Worm (Caenorhabditis elegans) whole organism, L1 larva: ENCODE data around the gene F31F7.1.

Source experiments
- C04F5.9 ChIP-seq: sonication (generic microtip); optimal IDR thresholded peaks from 2 replicates; lab custom pipeline; 2016; ENCODE audit warnings: missing genetic modification characterization, missing compliant biosample characterization
- Y116A8C.19 ChIP-seq: sonication (generic microtip); optimal IDR thresholded peaks from 2 replicates; lab custom pipeline; 2016; ENCODE audit warnings: missing compliant biosample characterization, missing genetic modification characterization, borderline replicate concordance
- aha-1 ChIP-seq: fragments of 150-350 bp; optimal IDR thresholded peaks from 2 replicates; lab custom pipeline; 2014; ENCODE audit warnings: missing biosample characterization, missing genetic modification characterization
- blmp-1 ChIP-seq: fragments of 150-350 bp; optimal IDR thresholded peaks from 2 replicates; lab custom pipeline; 2014; ENCODE audit warnings: missing biosample characterization, missing genetic modification characterization
- ceh-63 ChIP-seq: fragments of 200-800 bp; sonication (Bioruptor generic); optimal IDR thresholded peaks from 2 replicates; lab custom pipeline; 2018; ENCODE audit warnings: mild to moderate bottlenecking, missing genetic modification characterization, missing compliant biosample characterization
- ceh-8 ChIP-seq: fragments of 200-800 bp; sonication (Bioruptor generic); optimal IDR thresholded peaks from 2 replicates; lab custom pipeline; 2018; ENCODE audit warnings: mild to moderate bottlenecking, missing genetic modification characterization, moderate library complexity, missing compliant biosample characterization
- ceh-82 ChIP-seq, 3 experiments: fragments of 150-350 bp in 1 of 3; sonication (generic microtip) in 2 of 3; optimal IDR thresholded peaks; 2 replicates each; lab custom pipeline; 2014 to 2017; ENCODE audit warnings: missing biosample characterization in 3 of 3, missing genetic modification characterization in 3 of 3
- ces-1 ChIP-seq: fragments of 150-350 bp; optimal IDR thresholded peaks from 2 replicates; lab custom pipeline; 2014; ENCODE audit warnings: missing biosample characterization, missing genetic modification reagents, missing genetic modification characterization
- dpl-1 ChIP-seq, 3 experiments: fragments of 150-350 bp in 2 of 3; sonication (generic microtip) in 1 of 3; optimal IDR thresholded peaks; 2 replicates each; lab custom pipeline; 2014 to 2017; ENCODE audit warnings: missing biosample characterization in 3 of 3, missing genetic modification characterization in 3 of 3, missing genetic modification reagents in 3 of 3
- efl-3 ChIP-seq: fragments of 200-800 bp; sonication (Bioruptor generic); optimal IDR thresholded peaks from 2 replicates; lab custom pipeline; 2018; ENCODE audit warnings: mild to moderate bottlenecking, missing genetic modification characterization, missing compliant biosample characterization
- elt-2 ChIP-seq: sonication (generic microtip); optimal IDR thresholded peaks from 2 replicates; lab custom pipeline; 2016; ENCODE audit warnings: missing genetic modification characterization, mild to moderate bottlenecking, inconsistent platforms, missing compliant biosample characterization, missing genetic modification reagents
- ets-5 ChIP-seq: fragments of 200-800 bp; sonication (Bioruptor generic); IDR thresholded peaks from 2 replicates; pipeline ENCODE4 v1.3.6; 2022; ENCODE audit warnings: missing genetic modification characterization, missing compliant biosample characterization
- fkh-10 ChIP-seq: sonication (generic microtip); optimal IDR thresholded peaks from 2 replicates; lab custom pipeline; 2017; ENCODE audit warnings: missing biosample characterization, missing genetic modification reagents, missing genetic modification characterization
- fos-1 ChIP-seq: fragments of 150-350 bp; optimal IDR thresholded peaks from 2 replicates; lab custom pipeline; 2014; ENCODE audit warnings: missing biosample characterization, missing genetic modification characterization
- hlh-4 ChIP-seq: sonication (generic microtip); optimal IDR thresholded peaks from 2 replicates; lab custom pipeline; 2016; ENCODE audit warnings: mild to moderate bottlenecking, missing genetic modification characterization, missing compliant biosample characterization
- jun-1 ChIP-seq: fragments of 150-350 bp; optimal IDR thresholded peaks from 2 replicates; lab custom pipeline; 2014; ENCODE audit warnings: missing biosample characterization, missing genetic modification reagents, missing genetic modification characterization
- lin-13 ChIP-seq: fragments of 150-350 bp; optimal IDR thresholded peaks from 2 replicates; lab custom pipeline; 2014; ENCODE audit warnings: missing biosample characterization, missing genetic modification reagents, missing genetic modification characterization
- lin-14 ChIP-seq: fragments of 200-800 bp; sonication (Bioruptor generic); optimal IDR thresholded peaks from 2 replicates; lab custom pipeline; 2018; ENCODE audit warnings: mild to moderate bottlenecking, missing genetic modification characterization, moderate library complexity, missing compliant biosample characterization
- lin-15B ChIP-seq: fragments of 150-350 bp; sonication (generic microtip); optimal IDR thresholded peaks from 3 replicates; lab custom pipeline; 2014; ENCODE audit warnings: missing biosample characterization, missing genetic modification characterization
- lin-35 ChIP-seq, 2 experiments: fragments of 150-350 bp; optimal IDR thresholded peaks; 2 replicates each; lab custom pipeline; 2014; ENCODE audit warnings: missing biosample characterization in 2 of 2, missing genetic modification characterization in 2 of 2, missing genetic modification reagents in 2 of 2
- lir-3 ChIP-seq: sonication (generic microtip); optimal IDR thresholded peaks from 2 replicates; lab custom pipeline; 2016; ENCODE audit warnings: mild to moderate bottlenecking, missing genetic modification characterization, moderate library complexity, missing compliant biosample characterization; ENCODE audit not compliant: poor library complexity
- lsy-2 ChIP-seq, 2 experiments: fragments of 150-350 bp; optimal IDR thresholded peaks; 2 replicates each; lab custom pipeline; 2014; ENCODE audit warnings: missing biosample characterization in 2 of 2, missing genetic modification characterization in 2 of 2
- mep-1 ChIP-seq: fragments of 150-350 bp; optimal IDR thresholded peaks from 2 replicates; lab custom pipeline; 2014; ENCODE audit warnings: missing biosample characterization, missing genetic modification characterization
- nhr-19 ChIP-seq: fragments of 200-800 bp; sonication (Bioruptor generic); conservative IDR thresholded peaks from 2 replicates; pipeline ENCODE4 v1.3.6; 2022; ENCODE audit warnings: missing genetic modification characterization, missing compliant biosample characterization
- nhr-20 ChIP-seq: sonication (generic microtip); optimal IDR thresholded peaks from 2 replicates; lab custom pipeline; 2016; ENCODE audit warnings: mild to moderate bottlenecking, missing genetic modification characterization, missing compliant biosample characterization
- nhr-237 ChIP-seq: fragments of 150-350 bp; optimal IDR thresholded peaks from 2 replicates; lab custom pipeline; 2014; ENCODE audit warnings: missing biosample characterization, missing genetic modification characterization
- nhr-28 ChIP-seq: fragments of 150-350 bp; optimal IDR thresholded peaks from 2 replicates; lab custom pipeline; 2014; ENCODE audit warnings: missing biosample characterization, missing genetic modification characterization
- nhr-47 ChIP-seq: sonication (generic microtip); optimal IDR thresholded peaks from 2 replicates; lab custom pipeline; 2016; ENCODE audit warnings: mild to moderate bottlenecking, missing genetic modification characterization, moderate library complexity, missing compliant biosample characterization
- nhr-71 ChIP-seq: sonication (generic microtip); optimal IDR thresholded peaks from 2 replicates; lab custom pipeline; 2016; ENCODE audit warnings: mild to moderate bottlenecking, missing genetic modification characterization, moderate library complexity, missing compliant biosample characterization
- nhr-77 ChIP-seq: fragments of 150-350 bp; optimal IDR thresholded peaks from 2 replicates; lab custom pipeline; 2014; ENCODE audit warnings: missing biosample characterization, missing genetic modification characterization
- nhr-84 ChIP-seq: sonication (generic microtip); optimal IDR thresholded peaks from 2 replicates; lab custom pipeline; 2017; ENCODE audit warnings: missing biosample characterization, missing genetic modification characterization
- nhr-90 ChIP-seq: sonication (generic microtip); optimal IDR thresholded peaks from 2 replicates; lab custom pipeline; 2016; ENCODE audit warnings: mild to moderate bottlenecking, missing genetic modification characterization, missing compliant biosample characterization; ENCODE audit not compliant: poor library complexity
- pax-3 ChIP-seq: fragments of 200-800 bp; sonication (Bioruptor generic); optimal IDR thresholded peaks from 2 replicates; lab custom pipeline; 2018; ENCODE audit warnings: mild to moderate bottlenecking, missing genetic modification characterization, moderate library complexity, missing compliant biosample characterization
- pqm-1 ChIP-seq: sonication (generic microtip); optimal IDR thresholded peaks from 3 replicates; lab custom pipeline; 2017; ENCODE audit warnings: missing biosample characterization, missing genetic modification characterization
- rnt-1 ChIP-seq: sonication (generic microtip); optimal IDR thresholded peaks from 2 replicates; lab custom pipeline; 2016; ENCODE audit warnings: mild to moderate bottlenecking, missing genetic modification characterization, moderate library complexity, missing compliant biosample characterization
- snpc-4 ChIP-seq: fragments of 150-350 bp; optimal IDR thresholded peaks from 2 replicates; lab custom pipeline; 2014; ENCODE audit warnings: missing biosample characterization, missing genetic modification characterization
- snu-23 ChIP-seq: sonication (generic microtip); optimal IDR thresholded peaks from 2 replicates; lab custom pipeline; 2016; ENCODE audit warnings: missing genetic modification characterization, missing compliant biosample characterization
- sptf-1 ChIP-seq: fragments of 150-350 bp; optimal IDR thresholded peaks from 2 replicates; lab custom pipeline; 2014; ENCODE audit warnings: missing biosample characterization, missing genetic modification characterization
- sup-37 ChIP-seq: fragments of 200-800 bp; sonication (Bioruptor generic); optimal IDR thresholded peaks from 2 replicates; lab custom pipeline; 2018; ENCODE audit warnings: mild to moderate bottlenecking, missing genetic modification characterization, missing compliant biosample characterization
- swsn-7 ChIP-seq: sonication (generic microtip); optimal IDR thresholded peaks from 2 replicates; lab custom pipeline; 2016; ENCODE audit warnings: missing genetic modification characterization, missing compliant biosample characterization
- unc-130 ChIP-seq: fragments of 150-350 bp; optimal IDR thresholded peaks from 2 replicates; lab custom pipeline; 2017; ENCODE audit warnings: missing biosample characterization, missing genetic modification characterization, inconsistent platforms
- unc-30 ChIP-seq: sonication (generic microtip); optimal IDR thresholded peaks from 2 replicates; lab custom pipeline; 2017; ENCODE audit warnings: missing biosample characterization, missing genetic modification characterization
- unc-86 ChIP-seq: sonication (generic microtip); optimal IDR thresholded peaks from 2 replicates; lab custom pipeline; 2016; ENCODE audit warnings: missing genetic modification characterization, missing compliant biosample characterization
- vab-15 ChIP-seq: sonication (generic microtip); optimal IDR thresholded peaks from 2 replicates; lab custom pipeline; 2017; ENCODE audit warnings: missing genotype, mild to moderate bottlenecking, missing genetic modification characterization, missing compliant biosample characterization
- zip-4 ChIP-seq: fragments of 200-800 bp; sonication (Bioruptor generic); optimal IDR thresholded peaks from 2 replicates; lab custom pipeline; 2018; ENCODE audit warnings: mild to moderate bottlenecking, missing genetic modification characterization, moderate library complexity, missing compliant biosample characterization
- ztf-11 ChIP-seq, 2 experiments: sonication (generic microtip); optimal IDR thresholded peaks; 2 replicates each; lab custom pipeline; 2016 to 2017; ENCODE audit warnings: missing genetic modification characterization in 2 of 2, missing biosample characterization in 1 of 2, missing compliant biosample characterization in 1 of 2

Gene F31F7.1

ce11 chrV:6226530-6227125, 49.6 kb upstream of the F31F7.1 start, which contains the start of gene W06H8.6 (continued):
- TF ChIP-seq ceh-63 (GFP tag; lab: Kevin White, UChicago), result peak; percentile 37
- TF ChIP-seq nhr-28 (tag; lab: Kevin White, UChicago), result no peak
- TF ChIP-seq lin-13 (GFP tag; lab: Kevin White, UChicago), result no peak
- no peak for TF ChIP-seq ceh-82 (tag; optimal IDR thresholded peaks at IDR 0.05; lab: Kevin White, UChicago)
- no peak for TF ChIP-seq unc-130 (tag; lab: Kevin White, UChicago)
- peak; percentile 39 for TF ChIP-seq nhr-90 (tag; lab: Kevin White, UChicago)
- no peak for TF ChIP-seq ets-5
- no peak for TF ChIP-seq lin-14 (GFP tag; lab: Kevin White, UChicago)
- no peak for TF ChIP-seq aha-1 (tag; lab: Kevin White, UChicago)
- TF ChIP-seq sup-37 (GFP tag; lab: Kevin White, UChicago), result no peak
- no peak for TF ChIP-seq dpl-1 (GFP tag; optimal IDR thresholded peaks at IDR 0.05; lab: Kevin White, UChicago)
- TF ChIP-seq rnt-1 (tag; lab: Kevin White, UChicago), result peak; percentile 6
- TF ChIP-seq C04F5.9, result no peak

- TF ChIP-seq snu-23, result peak; percentile 99
- TF ChIP-seq ets-5, result no peak
- TF ChIP-seq ces-1 (GFP tag; lab: Kevin White, UChicago), result no peak
- peak in 1 of 2 experiments; percentile 93 for TF ChIP-seq ztf-11 (tag; optimal IDR thresholded peaks at IDR 0.05; lab: Kevin White, UChicago)
- TF ChIP-seq lin-15B, result peak; percentile 21
- peak; percentile 35 for TF ChIP-seq Y116A8C.19 (tag; lab: Kevin White, UChicago)
- TF ChIP-seq sup-37 (GFP tag; lab: Kevin White, UChicago), result peak; percentile 90
- TF ChIP-seq fkh-10, result peak; percentile 97
- TF ChIP-seq zip-4 (GFP tag; lab: Kevin White, UChicago), result peak; percentile 84
- TF ChIP-seq vab-15 (tag; lab: Kevin White, UChicago), result peak; percentile 49
- peak; percentile 95 for TF ChIP-seq jun-1 (tag; lab: Kevin White, UChicago)
- TF ChIP-seq lir-3 (tag; lab: Kevin White, UChicago), result peak; percentile 88
- TF ChIP-seq nhr-71 (tag; lab: Kevin White, UChicago), result peak; percentile 100
- TF ChIP-seq sptf-1 (tag; lab: Kevin White, UChicago), result no peak
- TF ChIP-seq pqm-1 (tag; lab: Kevin White, UChicago), result no peak
- TF ChIP-seq unc-30 (tag; lab: Kevin White, UChicago), result no peak
- no peak for TF ChIP-seq ceh-63 (GFP tag; lab: Kevin White, UChicago)
- TF ChIP-seq elt-2 (tag; lab: Kevin White, UChicago), result peak; percentile 80
- peak; percentile 99 for TF ChIP-seq unc-86
- TF ChIP-seq dpl-1 (GFP tag; optimal IDR thresholded peaks at IDR 0.05; lab: Kevin White, UChicago), result peak; percentile 22 to 61 (median 53)
- peak; percentile 8 for TF ChIP-seq efl-3 (GFP tag; lab: Kevin White, UChicago)
- TF ChIP-seq blmp-1 (tag; lab: Kevin White, UChicago), result peak; percentile 34
- TF ChIP-seq hlh-4 (tag; lab: Kevin White, UChicago), result no peak
- peak; percentile 89 to 92 for TF ChIP-seq lsy-2 (tag; optimal IDR thresholded peaks at IDR 0.05; lab: Kevin White, UChicago)
- no peak for TF ChIP-seq nhr-84
- peak; percentile 97 for TF ChIP-seq pax-3 (tag; lab: Kevin White, UChicago)
- peak; percentile 78 to 81 for TF ChIP-seq lin-35 (GFP tag; optimal IDR thresholded peaks at IDR 0.05; lab: Kevin White, UChicago)
- peak; percentile 78 for TF ChIP-seq mep-1 (tag; lab: Kevin White, UChicago)
- TF ChIP-seq C04F5.9, result peak; percentile 38
- TF ChIP-seq ceh-8 (GFP tag; lab: Kevin White, UChicago), result peak; percentile 93
- TF ChIP-seq fos-1 (tag; lab: Kevin White, UChicago), result peak; percentile 84
- TF ChIP-seq nhr-237 (tag; lab: Kevin White, UChicago), result peak; percentile 61
- peak; percentile 76 to 96 (median 79) for TF ChIP-seq ceh-82 (tag; optimal IDR thresholded peaks at IDR 0.05; lab: Kevin White, UChicago)
- TF ChIP-seq aha-1 (tag; lab: Kevin White, UChicago), result peak; percentile 66
- peak; percentile 96 for TF ChIP-seq nhr-77 (tag; lab: Kevin White, UChicago)
- TF ChIP-seq swsn-7 (tag; lab: Kevin White, UChicago), result peak; percentile 99
- TF ChIP-seq nhr-47, result peak; percentile 98
- peak; percentile 99 for TF ChIP-seq nhr-20 (tag; lab: Kevin White, UChicago)
- peak; percentile 72 for TF ChIP-seq snpc-4 (tag; lab: Kevin White, UChicago)
- TF ChIP-seq nhr-19 (GFP tag; lab: Robert Waterston, UW), result peak; percentile 96
Observed at ce11 chrV:6227326-6228246, 48.7 kb upstream of the F31F7.1 start.
